Worm (Caenorhabditis elegans) whole organism, L1 larva: ENCODE measurements around the gene nhr-102.

Source experiments
- C16A3.4 ChIP-seq: fragments of 150-350 bp; optimal IDR thresholded peaks from 2 replicates; lab custom pipeline; 2014; ENCODE audit warnings: missing biosample characterization, missing genetic modification characterization
- aly-2 ChIP-seq: fragments of 150-350 bp; optimal IDR thresholded peaks from 2 replicates; lab custom pipeline; 2014; ENCODE audit warnings: missing biosample characterization, missing genetic modification characterization
- blmp-1 ChIP-seq: fragments of 150-350 bp; optimal IDR thresholded peaks from 2 replicates; lab custom pipeline; 2014; ENCODE audit warnings: missing biosample characterization, missing genetic modification characterization
- ceh-90 ChIP-seq: sonication (generic microtip); optimal IDR thresholded peaks from 2 replicates; lab custom pipeline; 2016; ENCODE audit warnings: missing genetic modification characterization, missing compliant biosample characterization
- dpl-1 ChIP-seq, 3 experiments: fragments of 150-350 bp in 2 of 3; sonication (generic microtip) in 1 of 3; optimal IDR thresholded peaks; 2 replicates each; lab custom pipeline; 2014 to 2017; ENCODE audit warnings: missing biosample characterization in 3 of 3, missing genetic modification characterization in 3 of 3, missing genetic modification reagents in 3 of 3
- dsc-1 ChIP-seq: sonication (generic microtip); optimal IDR thresholded peaks from 2 replicates; lab custom pipeline; 2016; ENCODE audit warnings: mild to moderate bottlenecking, missing genetic modification characterization, missing compliant biosample characterization
- elt-2 ChIP-seq: sonication (generic microtip); optimal IDR thresholded peaks from 2 replicates; lab custom pipeline; 2016; ENCODE audit warnings: missing genetic modification characterization, mild to moderate bottlenecking, inconsistent platforms, missing compliant biosample characterization, missing genetic modification reagents
- ets-5 ChIP-seq: fragments of 200-800 bp; sonication (Bioruptor generic); IDR thresholded peaks from 2 replicates; pipeline ENCODE4 v1.3.6; 2022; ENCODE audit warnings: missing genetic modification characterization, missing compliant biosample characterization
- fkh-10 ChIP-seq: sonication (generic microtip); optimal IDR thresholded peaks from 2 replicates; lab custom pipeline; 2017; ENCODE audit warnings: missing biosample characterization, missing genetic modification reagents, missing genetic modification characterization
- grh-1 ChIP-seq: fragments of 200-800 bp; sonication (Bioruptor generic); IDR thresholded peaks from 2 replicates; pipeline ENCODE4 v1.3.6; 2022; ENCODE audit warnings: missing genetic modification reagents, missing genetic modification characterization, missing compliant biosample characterization
- hlh-17 ChIP-seq: fragments of 200-800 bp; sonication (Bioruptor generic); optimal IDR thresholded peaks from 2 replicates; lab custom pipeline; 2018; ENCODE audit warnings: missing genetic modification characterization, mild to moderate bottlenecking, missing compliant biosample characterization, moderate library complexity, borderline replicate concordance
- hlh-4 ChIP-seq: sonication (generic microtip); optimal IDR thresholded peaks from 2 replicates; lab custom pipeline; 2016; ENCODE audit warnings: mild to moderate bottlenecking, missing genetic modification characterization, missing compliant biosample characterization
- hpl-2 ChIP-seq: fragments of 150-350 bp; optimal IDR thresholded peaks from 2 replicates; lab custom pipeline; 2014; ENCODE audit warnings: missing biosample characterization, missing genetic modification reagents, missing genetic modification characterization
- jun-1 ChIP-seq: fragments of 150-350 bp; optimal IDR thresholded peaks from 2 replicates; lab custom pipeline; 2014; ENCODE audit warnings: missing biosample characterization, missing genetic modification reagents, missing genetic modification characterization
- nhr-19 ChIP-seq: fragments of 200-800 bp; sonication (Bioruptor generic); conservative IDR thresholded peaks from 2 replicates; pipeline ENCODE4 v1.3.6; 2022; ENCODE audit warnings: missing genetic modification characterization, missing compliant biosample characterization
- nhr-20 ChIP-seq: sonication (generic microtip); optimal IDR thresholded peaks from 2 replicates; lab custom pipeline; 2016; ENCODE audit warnings: mild to moderate bottlenecking, missing genetic modification characterization, missing compliant biosample characterization
- nhr-237 ChIP-seq: fragments of 150-350 bp; optimal IDR thresholded peaks from 2 replicates; lab custom pipeline; 2014; ENCODE audit warnings: missing biosample characterization, missing genetic modification characterization
- nhr-28 ChIP-seq: fragments of 150-350 bp; optimal IDR thresholded peaks from 2 replicates; lab custom pipeline; 2014; ENCODE audit warnings: missing biosample characterization, missing genetic modification characterization
- nhr-47 ChIP-seq: sonication (generic microtip); optimal IDR thresholded peaks from 2 replicates; lab custom pipeline; 2016; ENCODE audit warnings: mild to moderate bottlenecking, missing genetic modification characterization, moderate library complexity, missing compliant biosample characterization
- nhr-85 ChIP-seq: sonication (generic microtip); peaks from one replicate; lab custom pipeline; 2016; ENCODE audit warnings: missing genetic modification characterization, inconsistent platforms, missing compliant biosample characterization
- nhr-90 ChIP-seq: sonication (generic microtip); optimal IDR thresholded peaks from 2 replicates; lab custom pipeline; 2016; ENCODE audit warnings: mild to moderate bottlenecking, missing genetic modification characterization, missing compliant biosample characterization; ENCODE audit not compliant: poor library complexity
- skn-1 ChIP-seq: fragments of 150-350 bp; optimal IDR thresholded peaks from 2 replicates; lab custom pipeline; 2014; ENCODE audit warnings: missing biosample characterization, missing genetic modification characterization
- snpc-4 ChIP-seq: fragments of 150-350 bp; optimal IDR thresholded peaks from 2 replicates; lab custom pipeline; 2014; ENCODE audit warnings: missing biosample characterization, missing genetic modification characterization
- swsn-7 ChIP-seq: sonication (generic microtip); optimal IDR thresholded peaks from 2 replicates; lab custom pipeline; 2016; ENCODE audit warnings: missing genetic modification characterization, missing compliant biosample characterization
- unc-30 ChIP-seq: sonication (generic microtip); optimal IDR thresholded peaks from 2 replicates; lab custom pipeline; 2017; ENCODE audit warnings: missing biosample characterization, missing genetic modification characterization
- ztf-11 ChIP-seq, 2 experiments: sonication (generic microtip); optimal IDR thresholded peaks; 2 replicates each; lab custom pipeline; 2016 to 2017; ENCODE audit warnings: missing genetic modification characterization in 2 of 2, missing biosample characterization in 1 of 2, missing compliant biosample characterization in 1 of 2

The nhr-102 gene

DNA sequence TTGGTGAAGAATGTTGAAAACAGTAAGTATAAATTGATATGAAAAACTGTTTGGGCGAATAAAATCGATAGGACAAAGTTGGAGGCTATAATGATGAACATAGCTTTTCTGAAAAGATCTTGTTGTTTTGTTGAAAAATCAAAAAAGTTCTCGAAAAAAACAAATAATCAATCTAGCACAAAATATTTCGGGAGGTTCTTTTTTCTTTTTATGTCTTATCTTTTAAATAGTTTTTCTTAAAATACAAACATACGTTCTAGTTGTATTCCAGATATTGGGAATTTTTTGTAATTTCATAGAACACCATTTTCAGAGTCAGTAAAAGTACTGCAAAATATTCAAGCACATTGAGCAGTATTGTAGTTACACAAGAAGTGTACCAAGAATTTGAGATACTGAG lies 46.3 kb downstream of the nhr-102 start, which contains the start of gene srbc-55 (continued):
- no peak for TF ChIP-seq hlh-17 (GFP tag; lab: Kevin White, UChicago)
- TF ChIP-seq nhr-28 (tag; lab: Kevin White, UChicago) = no peak
- TF ChIP-seq nhr-90 (tag; lab: Kevin White, UChicago) = no peak

DNA sequence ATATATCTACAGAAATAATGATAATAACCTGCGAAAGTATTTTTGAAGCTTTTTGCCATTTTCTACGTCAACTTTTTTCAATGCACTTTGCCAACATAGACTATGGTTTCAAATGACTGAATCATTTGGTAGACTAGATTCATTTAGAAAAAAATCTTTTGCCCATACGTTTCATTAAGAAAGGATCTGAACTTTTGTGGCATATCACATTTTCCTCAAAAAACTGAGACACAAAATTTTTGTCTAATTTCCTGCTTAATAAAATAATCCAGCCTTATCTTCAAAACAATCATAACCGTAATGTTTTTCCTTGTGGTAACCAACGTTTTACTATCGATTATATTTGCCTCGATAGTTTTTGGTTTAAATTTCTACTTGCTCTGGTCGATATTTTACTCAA lies 50.1 kb downstream of the nhr-102 start, which contains the start of gene srbc-51:
TSS of gene srbc-51 (plus strand) at position 301 of the 400 bp plus-strand sequence.
- TF ChIP-seq skn-1 (tag; lab: Kevin White, UChicago) (no peak), dpl-1 (GFP tag; optimal IDR thresholded peaks at IDR 0.05; lab: Kevin White, UChicago) (no peak), aly-2 (tag; lab: Kevin White, UChicago) (no peak), ets-5 (no peak), snpc-4 (tag; lab: Kevin White, UChicago) (no peak), nhr-19 (GFP tag; lab: Robert Waterston, UW) (no peak), hlh-4 (no peak), jun-1 (no peak), C16A3.4 (tag; lab: Kevin White, UChicago) (no peak), swsn-7 (no peak)

DNA sequence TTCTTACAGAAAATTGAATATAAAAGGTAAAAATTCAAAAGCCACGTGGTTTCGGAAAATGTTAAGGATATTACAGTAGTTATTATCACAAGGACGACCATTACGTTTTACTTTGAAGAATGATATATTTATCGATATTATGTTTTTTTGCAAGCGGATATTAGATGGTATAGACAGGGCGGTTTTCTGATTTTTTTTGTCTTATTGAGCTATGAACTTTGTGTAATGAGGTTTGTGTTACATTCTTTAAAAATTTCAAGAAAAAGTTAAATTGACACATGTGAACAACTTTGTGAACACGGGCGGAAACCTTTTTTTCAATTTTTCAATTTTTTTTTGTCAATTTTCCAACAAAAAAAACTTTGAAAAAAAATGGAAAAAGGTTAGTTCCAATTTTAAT lies 51.3 kb downstream of the nhr-102 start, which contains the start of gene srbc-50:
TSS of gene srbc-50 (minus strand) at position 101 of the 400 bp plus-strand sequence.
- no peak for TF ChIP-seq elt-2
- no peak for TF ChIP-seq ztf-11 (tag; optimal IDR thresholded peaks at IDR 0.05; lab: Kevin White, UChicago)
- no peak for TF ChIP-seq fkh-10
- TF ChIP-seq nhr-20 = no peak
- TF ChIP-seq nhr-90 (tag; lab: Kevin White, UChicago) = no peak
- TF ChIP-seq blmp-1 = no peak
- TF ChIP-seq ceh-90 (tag; lab: Kevin White, UChicago) = no peak
- no peak for TF ChIP-seq nhr-237
- no peak for TF ChIP-seq unc-30 (tag; lab: Kevin White, UChicago)
- TF ChIP-seq nhr-47 (tag; lab: Kevin White, UChicago) = no peak
- no peak for TF ChIP-seq nhr-85 (tag; lab: Kevin White, UChicago)
- TF ChIP-seq grh-1 = no peak
- no peak for TF ChIP-seq dsc-1
- TF ChIP-seq hpl-2 (GFP tag; lab: Kevin White, UChicago) = no peak
